Fruit fly (Drosophila melanogaster) whole organism, embryonic: Measurements from ENCODE around the gene CG5850.

Source experiments
- Awh ChIP-seq: fragments of 200-800 bp; sonication (Bioruptor generic); IDR thresholded peaks from 2 replicates; pipeline ENCODE4, ENCODE4 v1.3.6; 2022; ENCODE audit warnings: missing biosample characterization, missing genetic modification characterization
- B-H2 ChIP-seq: fragments of 200-800 bp; sonication (Bioruptor generic); optimal IDR thresholded peaks from 2 replicates; lab custom pipeline; 2018; ENCODE audit warnings: missing biosample characterization, mild to moderate bottlenecking, missing genetic modification characterization
- CG10959 ChIP-seq: fragments of 200-800 bp; sonication (Bioruptor generic); IDR thresholded peaks from 2 replicates; pipeline ENCODE4 v1.3.6; 2022; ENCODE audit warnings: missing biosample characterization, missing genetic modification characterization
- CG12769 ChIP-seq: fragments of 200-800 bp; sonication (Bioruptor generic); optimal IDR thresholded peaks from 2 replicates; lab custom pipeline; 2019; ENCODE audit warnings: missing biosample characterization, mild to moderate bottlenecking, missing genetic modification characterization, moderate library complexity
- CG13894 ChIP-seq: fragments of 200-800 bp; sonication (Bioruptor generic); optimal IDR thresholded peaks from 3 replicates; lab custom pipeline; 2018; ENCODE audit warnings: missing biosample characterization, mild to moderate bottlenecking, missing genetic modification characterization, moderate library complexity
- CG2678 ChIP-seq: fragments of 200-800 bp; sonication (Bioruptor generic); optimal IDR thresholded peaks from 3 replicates; lab custom pipeline; 2019; ENCODE audit warnings: missing biosample characterization, mild to moderate bottlenecking, missing genetic modification characterization, moderate library complexity
- CG4854 ChIP-seq: fragments of 200-800 bp; sonication (Bioruptor generic); optimal IDR thresholded peaks from 2 replicates; lab custom pipeline; 2016; ENCODE audit warnings: missing biosample characterization, missing genetic modification characterization, inconsistent platforms
- CG7556 ChIP-seq: fragments of 200-800 bp; sonication (Bioruptor generic); optimal IDR thresholded peaks from 2 replicates; lab custom pipeline; 2017; ENCODE audit warnings: missing biosample characterization, mild to moderate bottlenecking, missing genetic modification characterization
- CG9437 ChIP-seq: fragments of 200-800 bp; sonication (Bioruptor generic); optimal IDR thresholded peaks from 2 replicates; lab custom pipeline; 2018; ENCODE audit warnings: missing biosample characterization, mild to moderate bottlenecking, missing genetic modification characterization
- Dbx ChIP-seq: fragments of 200-800 bp; sonication (Bioruptor generic); IDR thresholded peaks from 3 replicates; pipeline ENCODE4 v1.3.6; 2022; ENCODE audit warnings: missing biosample characterization, missing genetic modification characterization
- Deaf1 ChIP-seq: fragments of 200-800 bp; optimal IDR thresholded peaks from 3 replicates; lab custom pipeline; 2019; ENCODE audit warnings: missing biosample characterization, mild to moderate bottlenecking, missing genetic modification characterization, moderate library complexity
- Dek ChIP-seq: fragments of 200-800 bp; sonication (Bioruptor generic); optimal IDR thresholded peaks from 3 replicates; lab custom pipeline; 2019; ENCODE audit warnings: missing biosample characterization, mild to moderate bottlenecking, missing genetic modification characterization, moderate library complexity
- Doc2 ChIP-seq: fragments of 200-800 bp; sonication (Bioruptor generic); IDR thresholded peaks from 2 replicates; pipeline ENCODE4 v1.3.6; 2022; ENCODE audit warnings: missing biosample characterization, missing genetic modification characterization
- E2f1 ChIP-seq: fragments of 200-800 bp; sonication (Bioruptor generic); IDR thresholded peaks from 2 replicates; pipeline ENCODE4 v1.3.6; 2022; ENCODE audit warnings: missing biosample characterization, missing genetic modification characterization
- Ets65A ChIP-seq: fragments of 200-800 bp; sonication (Bioruptor generic); peaks from one replicate; lab custom pipeline; 2016; ENCODE audit warnings: missing biosample characterization, missing genetic modification characterization
- Fer3 ChIP-seq: fragments of 200-800 bp; sonication (Bioruptor generic); optimal IDR thresholded peaks from 2 replicates; lab custom pipeline; 2018; ENCODE audit warnings: missing biosample characterization, mild to moderate bottlenecking, missing genetic modification characterization, moderate library complexity
- GATAe ChIP-seq: fragments of 200-800 bp; sonication (Bioruptor generic); conservative IDR thresholded peaks from 2 replicates; pipeline ENCODE4 v1.3.6; 2022; ENCODE audit warnings: missing biosample characterization, missing genetic modification characterization
- HmgZ ChIP-seq: fragments of 200-800 bp; sonication (Bioruptor generic); optimal IDR thresholded peaks from 2 replicates; lab custom pipeline; 2018; ENCODE audit warnings: missing biosample characterization, mild to moderate bottlenecking, missing genetic modification characterization
- Hr51 ChIP-seq, 2 experiments: fragments of 200-800 bp; sonication (Bioruptor generic); optimal IDR thresholded peaks; 2 replicates in 1 of 2; 3 replicates in 1 of 2; lab custom pipeline; 2016 to 2018; ENCODE audit warnings: missing biosample characterization in 2 of 2, missing genetic modification characterization in 2 of 2, mild to moderate bottlenecking in 1 of 2, moderate library complexity in 1 of 2
- Hr78 ChIP-seq, 2 experiments: fragments of 200-800 bp in 1 of 2; fragments of >200 bp in 1 of 2; sonication (Bioruptor generic) in 1 of 2; optimal IDR thresholded peaks; 2 replicates each; lab custom pipeline; 2017 to 2019; ENCODE audit warnings: missing biosample characterization in 2 of 2, missing genetic modification characterization in 2 of 2, mild to moderate bottlenecking in 1 of 2, moderate library complexity in 1 of 2
- Med ChIP-seq: fragments of 200-800 bp; sonication (Bioruptor generic); peaks from one replicate; lab custom pipeline; 2016; ENCODE audit warnings: missing biosample characterization, missing genetic modification characterization, mild to moderate bottlenecking, inconsistent platforms, moderate library complexity
- Meics ChIP-seq: fragments of 200-800 bp; sonication (Bioruptor generic); optimal IDR thresholded peaks from 2 replicates; lab custom pipeline; 2017; ENCODE audit warnings: missing biosample characterization, mild to moderate bottlenecking, missing genetic modification characterization
- Rfx ChIP-seq: fragments of 200-800 bp; sonication (Bioruptor generic); IDR thresholded peaks from 2 replicates; pipeline ENCODE4 v1.3.6; 2022; ENCODE audit warnings: missing biosample characterization, missing genetic modification characterization
- Ssrp ChIP-seq: fragments of 200-800 bp; sonication (Bioruptor generic); optimal IDR thresholded peaks from 2 replicates; lab custom pipeline; 2018; ENCODE audit warnings: missing biosample characterization, mild to moderate bottlenecking, missing genetic modification characterization, moderate library complexity
- crol ChIP-seq: fragments of 200-800 bp; sonication (Bioruptor generic); IDR thresholded peaks from 2 replicates; pipeline ENCODE4 v1.3.6; 2022; ENCODE audit warnings: missing biosample characterization, missing genetic modification characterization
- cwo ChIP-seq: fragments of 200-800 bp; sonication (Bioruptor generic); optimal IDR thresholded peaks from 3 replicates; lab custom pipeline; 2017; ENCODE audit warnings: missing biosample characterization, missing genetic modification characterization, mild to moderate bottlenecking, moderate library complexity, missing genetic modification reagents
- disco-r ChIP-seq: fragments of 200-800 bp; sonication (Bioruptor generic); optimal IDR thresholded peaks from 2 replicates; lab custom pipeline; 2016; ENCODE audit warnings: missing biosample characterization, missing genetic modification characterization
- dysf ChIP-seq: fragments of 200-800 bp; sonication (Bioruptor generic); IDR thresholded peaks from 3 replicates; pipeline ENCODE4 v1.3.6; 2022; ENCODE audit warnings: missing biosample characterization, missing genetic modification characterization
- exex ChIP-seq: fragments of 200-800 bp; sonication (Bioruptor generic); optimal IDR thresholded peaks from 4 replicates; lab custom pipeline; 2018; ENCODE audit warnings: missing biosample characterization, mild to moderate bottlenecking, missing genetic modification characterization, moderate library complexity
- grn ChIP-seq: fragments of 200-800 bp; sonication (Bioruptor generic); optimal IDR thresholded peaks from 3 replicates; lab custom pipeline; 2017; ENCODE audit warnings: missing biosample characterization, missing genetic modification characterization
- her ChIP-seq: fragments of 200-800 bp; sonication (Bioruptor generic); optimal IDR thresholded peaks from 2 replicates; lab custom pipeline; 2016; ENCODE audit warnings: missing biosample characterization, missing genetic modification characterization
- hkb ChIP-seq, 2 experiments: fragments of 200-800 bp in 1 of 2; fragments of >200 bp in 1 of 2; sonication (Bioruptor generic) in 1 of 2; IDR thresholded peaks in 1 of 2; optimal IDR thresholded peaks in 1 of 2; 2 replicates each; pipeline versions ENCODE4 v1.3.6 to Lab custom; 2017 to 2022; ENCODE audit warnings: missing biosample characterization in 1 of 2, missing genetic modification characterization in 1 of 2
- lola ChIP-seq, 3 experiments: fragments of >200 bp in 2 of 3; fragments of 200-800 bp in 1 of 3; sonication (Bioruptor generic) in 1 of 3; optimal IDR thresholded peaks; 2 replicates each; lab custom pipeline; 2017 to 2019; ENCODE audit warnings: missing biosample characterization in 3 of 3, missing genetic modification characterization in 3 of 3, mild to moderate bottlenecking in 1 of 3, moderate library complexity in 1 of 3
- mirr ChIP-seq: fragments of 200-800 bp; sonication (Bioruptor generic); optimal IDR thresholded peaks from 3 replicates; lab custom pipeline; 2018; ENCODE audit warnings: missing biosample characterization, mild to moderate bottlenecking, missing genetic modification characterization
- nom ChIP-seq: fragments of 200-800 bp; sonication (Bioruptor generic); optimal IDR thresholded peaks from 2 replicates; lab custom pipeline; 2017; ENCODE audit warnings: missing biosample characterization, missing genetic modification characterization, mild to moderate bottlenecking, moderate library complexity, missing genetic modification reagents
- pfk ChIP-seq: fragments of 200-800 bp; sonication (Bioruptor generic); optimal IDR thresholded peaks from 2 replicates; lab custom pipeline; 2018; ENCODE audit warnings: missing biosample characterization, mild to moderate bottlenecking, missing genetic modification characterization, moderate library complexity
- rib ChIP-seq: fragments of 200-800 bp; sonication (Bioruptor generic); IDR thresholded peaks from 2 replicates; pipeline ENCODE4 v1.3.6; 2022; ENCODE audit warnings: missing biosample characterization, missing genetic modification characterization
- row ChIP-seq: fragments of 200-800 bp; sonication (Bioruptor generic); IDR thresholded peaks from 3 replicates; pipeline ENCODE4 v1.3.6; 2022; ENCODE audit warnings: missing biosample characterization, missing genetic modification characterization
- sd ChIP-seq: fragments of 200-800 bp; sonication (Bioruptor generic); optimal IDR thresholded peaks from 3 replicates; lab custom pipeline; 2018; ENCODE audit warnings: missing biosample characterization, mild to moderate bottlenecking, missing genetic modification characterization, moderate library complexity
- sens ChIP-seq: fragments of 200-800 bp; sonication (Bioruptor generic); peaks from one replicate; lab custom pipeline; 2016; ENCODE audit warnings: missing biosample characterization, missing genetic modification characterization
- sob ChIP-seq: fragments of 200-800 bp; sonication (Bioruptor generic); IDR thresholded peaks from 2 replicates; pipeline ENCODE4 v1.3.6; 2022; ENCODE audit warnings: missing biosample characterization, missing genetic modification characterization
- unpg ChIP-seq: fragments of 200-800 bp; sonication (Bioruptor generic); optimal IDR thresholded peaks from 3 replicates; lab custom pipeline; 2018; ENCODE audit warnings: missing biosample characterization, mild to moderate bottlenecking, missing genetic modification characterization, moderate library complexity
- zf30C ChIP-seq: fragments of 200-800 bp; sonication (Bioruptor generic); optimal IDR thresholded peaks from 3 replicates; lab custom pipeline; 2018; ENCODE audit warnings: missing biosample characterization, mild to moderate bottlenecking, missing genetic modification characterization

CG5850 gene

DNA sequence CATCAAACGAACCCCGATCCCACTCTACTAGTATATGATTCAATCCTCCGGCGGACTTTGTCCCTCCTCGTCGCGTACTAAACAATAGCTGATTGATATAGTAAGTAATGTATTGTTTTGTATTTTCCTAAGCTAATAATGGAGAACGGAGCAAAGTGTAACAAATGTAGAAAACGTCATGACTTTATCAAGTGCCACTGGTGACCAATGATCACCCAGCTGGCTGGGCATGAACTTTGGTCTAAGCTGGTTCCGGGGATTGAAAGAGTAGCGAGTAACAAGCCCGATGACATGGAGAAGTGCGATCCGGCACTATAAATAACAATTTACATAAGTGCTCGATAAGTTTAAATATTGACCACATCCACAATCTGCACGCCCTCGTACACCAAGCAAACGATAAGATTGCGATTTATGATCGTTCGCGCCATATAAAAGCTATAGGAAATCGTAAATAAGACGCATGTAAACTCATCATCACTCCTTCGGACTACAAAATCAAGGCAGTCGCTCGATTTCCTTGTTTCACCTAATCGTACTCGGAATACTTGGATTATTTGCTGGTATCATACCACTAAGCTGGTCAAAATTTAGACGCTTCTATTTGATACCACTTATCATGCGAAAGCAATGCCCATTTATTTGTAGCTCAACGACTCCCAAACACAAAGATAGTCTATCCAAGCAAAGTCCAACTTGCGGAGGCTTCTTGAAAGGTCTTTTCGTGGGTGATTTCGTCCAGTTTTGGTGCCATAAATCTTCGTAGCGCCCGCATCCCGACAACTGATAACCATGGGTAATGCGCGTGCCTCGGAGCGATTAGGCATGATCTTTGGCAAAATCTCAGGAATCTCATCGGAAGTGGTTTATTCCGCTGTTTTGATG is 14.3 kb downstream of the CG5850 start (continued):
- TF ChIP-seq Doc2 (GFP tag; lab: Robert Waterston, UW) (no peak), hkb (optimal IDR thresholded peaks at IDR 0.05; lab: Kevin White, UChicago) (no peak), hkb (GFP tag; IDR thresholded peaks at IDR 0.05; lab: Robert Waterston, UW) (no peak), nom (GFP tag; lab: Kevin White, UChicago) (peak; percentile 60), B-H2 (GFP tag; lab: Kevin White, UChicago) (no peak), GATAe (peak; percentile 51), CG2678 (tag; lab: Kevin White, UChicago) (peak; percentile 3), unpg (no peak), Awh (GFP tag; lab: Robert Waterston, UW) (no peak)

DNA sequence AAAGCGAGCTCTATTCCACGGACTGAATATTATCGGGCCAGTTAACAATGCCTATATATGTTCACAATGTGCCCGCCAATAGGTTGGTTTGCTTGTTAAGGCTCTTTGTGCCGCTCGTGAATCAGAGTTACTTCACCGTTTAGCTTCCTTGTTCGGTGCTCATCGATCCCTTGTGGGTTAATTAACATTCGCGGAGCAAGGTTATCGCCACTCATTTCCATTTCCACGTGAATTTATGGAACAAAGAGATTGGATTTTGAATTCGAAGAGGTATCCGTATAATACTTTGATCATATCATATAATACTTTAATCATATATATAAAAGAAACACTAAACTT is 15.3 kb downstream of the CG5850 start:
- TF ChIP-seq Fer3 (tag; lab: Kevin White, UChicago) (peak; percentile 16), E2f1 (GFP tag; lab: Robert Waterston, UW) (no peak), Hr78 (GFP tag; optimal IDR thresholded peaks at IDR 0.05; lab: Kevin White, UChicago) (peak in 1 of 2 experiments; percentile 28), Ets65A (GFP tag; lab: Kevin White, UChicago) (peak; percentile 55), Dek (no peak)

DNA sequence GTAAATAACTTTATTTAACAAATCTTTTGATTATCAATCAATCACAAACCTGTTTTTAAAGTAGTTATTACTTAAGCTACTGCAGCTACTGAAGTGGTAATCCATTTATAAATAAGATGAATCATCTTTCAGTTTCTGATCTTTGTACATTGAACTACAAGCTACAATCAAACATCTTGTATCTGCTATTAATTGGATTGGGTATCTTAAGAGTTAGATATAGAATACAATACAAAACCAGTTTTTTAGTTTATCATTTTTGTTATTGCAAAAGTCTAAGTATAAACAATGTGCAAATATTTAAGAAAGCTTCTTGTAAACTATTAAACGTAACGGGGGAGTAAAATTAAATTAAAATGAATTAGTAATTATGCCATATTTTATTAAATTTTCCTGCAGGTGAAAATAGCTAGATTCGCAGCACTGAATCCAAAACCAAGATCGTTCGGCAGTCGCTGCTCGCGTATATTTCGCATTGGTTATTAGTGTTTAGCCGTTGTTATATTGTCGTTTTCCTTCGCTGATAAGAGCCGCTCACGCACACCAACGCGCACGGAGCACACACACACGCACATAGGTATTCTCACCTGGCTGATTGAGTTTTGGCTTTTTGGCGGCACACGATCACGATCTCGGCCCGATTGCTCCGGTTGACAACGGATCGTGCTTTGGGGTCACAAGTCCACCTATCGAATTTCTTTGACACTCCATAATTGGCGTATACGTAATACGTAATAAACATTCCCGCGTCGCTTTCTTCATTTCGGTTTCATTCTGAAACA is 15.8 kb downstream of the CG5850 start:
- no peak for TF ChIP-seq lola (GFP tag; optimal IDR thresholded peaks at IDR 0.05; lab: Kevin White, UChicago)
- peak; percentile 60 for TF ChIP-seq row (GFP tag; lab: Robert Waterston, UW)
- no peak for TF ChIP-seq CG2678 (tag; lab: Kevin White, UChicago)
- no peak for TF ChIP-seq crol (GFP tag; lab: Robert Waterston, UW)
- TF ChIP-seq Hr51 (GFP tag; optimal IDR thresholded peaks at IDR 0.05; lab: Kevin White, UChicago): no peak
- peak; percentile 4 for TF ChIP-seq nom (GFP tag; lab: Kevin White, UChicago)
- no peak for TF ChIP-seq CG10959
- peak; percentile 9 for TF ChIP-seq Meics (GFP tag; lab: Kevin White, UChicago)
- peak; percentile 8 for TF ChIP-seq HmgZ
- peak; percentile 86 for TF ChIP-seq Deaf1 (tag; lab: Kevin White, UChicago)
- TF ChIP-seq dysf (GFP tag; lab: Robert Waterston, UW): no peak
- TF ChIP-seq CG7556 (GFP tag; lab: Kevin White, UChicago): peak; percentile 12
- TF ChIP-seq sob: peak; percentile 22; the same call in 1 of the 2 replicates
- TF ChIP-seq rib (GFP tag; lab: Robert Waterston, UW): peak; percentile 47; the same call in 1 of the 2 replicates
- peak; percentile 75 for TF ChIP-seq CG12769 (tag; lab: Kevin White, UChicago)
- peak; percentile 39 for TF ChIP-seq B-H2 (GFP tag; lab: Kevin White, UChicago)
- TF ChIP-seq CG4854 (GFP tag; lab: Kevin White, UChicago): no peak
- peak; percentile 88 for TF ChIP-seq sd (tag; lab: Kevin White, UChicago)
- TF ChIP-seq Ssrp (tag; lab: Kevin White, UChicago): no peak
- TF ChIP-seq CG9437: peak; percentile 67
- TF ChIP-seq disco-r (GFP tag; lab: Kevin White, UChicago): no peak
- TF ChIP-seq CG13894: peak; percentile 52
- no peak for TF ChIP-seq pfk
- TF ChIP-seq Rfx (GFP tag; lab: Robert Waterston, UW): 0 out of 2 replicates have a peak, but pooled peaks have one; percentile 13
- peak; percentile 81 for TF ChIP-seq mirr
- TF ChIP-seq zf30C (GFP tag; lab: Kevin White, UChicago): no peak
- peak; percentile 56 for TF ChIP-seq Med (GFP tag; lab: Kevin White, UChicago)
- peak; percentile 9 for TF ChIP-seq cwo (GFP tag; lab: Kevin White, UChicago)
- peak; percentile 84 for TF ChIP-seq exex (tag; lab: Kevin White, UChicago)
- TF ChIP-seq sens (GFP tag; lab: Kevin White, UChicago): peak; percentile 17
- TF ChIP-seq Dbx: no peak
- peak; percentile 66 for TF ChIP-seq grn (GFP tag; lab: Kevin White, UChicago)
- no peak for TF ChIP-seq her (GFP tag; lab: Kevin White, UChicago)
